Worm (Caenorhabditis elegans): ENCODE results near the gene nspc-9.

nspc-9 gene

ce11 chrX:12360444-12360843 is 17.3 kb upstream of the nspc-9 start, which contains the start of the genes nspc-15 and F19H6.6:
nspc-15 (plus strand) TSS chrX:12360744.
F19H6.6 (plus strand) TSS chrX:12360827.
- TF ChIP-seq ref-1 (GFP tag; conservative IDR thresholded peaks at IDR 0.05) (no peak), klf-2 (GFP tag; conservative IDR thresholded peaks at IDR 0.05) (no peak), T22C8.4 (GFP tag; IDR thresholded peaks at IDR 0.05) (no peak), cog-1 (tag; optimal IDR thresholded peaks at IDR 0.05) (no peak)

ce11 chrX:12358957-12359356 is 15.8 kb upstream of the nspc-9 start, which contains the start of gene nspc-14:
nspc-14 (minus strand) TSS chrX:12359057.
- TF ChIP-seq ref-1 (GFP tag; conservative IDR thresholded peaks at IDR 0.05), result no peak
- TF ChIP-seq med-1 (GFP tag; optimal IDR thresholded peaks at IDR 0.05; ENCODE audit: insufficient read depth), result no peak
- TF ChIP-seq cog-1 (tag; optimal IDR thresholded peaks at IDR 0.05), result no peak
- TF ChIP-seq T22C8.4 (GFP tag; IDR thresholded peaks at IDR 0.05), result no peak
- TF ChIP-seq ztf-29 (GFP tag; IDR thresholded peaks at IDR 0.05), result no peak
- TF ChIP-seq tab-1 (GFP tag; IDR thresholded peaks at IDR 0.05), result no peak
- no peak for TF ChIP-seq ztf-23 (GFP tag; IDR thresholded peaks at IDR 0.05)
- no peak for TF ChIP-seq flt-1 (GFP tag; IDR thresholded peaks at IDR 0.05)

ce11 chrX:12357127-12357526 is 13.9 kb upstream of the nspc-9 start, which contains the start of gene nspc-13:
nspc-13 (plus strand) TSS chrX:12357427.
- no peak for TF ChIP-seq ztf-23 (GFP tag; IDR thresholded peaks at IDR 0.05)

ce11 chrX:12356581-12356980 is 13.4 kb upstream of the nspc-9 start, which contains the start of gene nspc-12:
nspc-12 (minus strand) TSS chrX:12356681.
- TF ChIP-seq ztf-29 (GFP tag; IDR thresholded peaks at IDR 0.05), result no peak
- no peak for TF ChIP-seq cog-1 (tag; optimal IDR thresholded peaks at IDR 0.05)
- TF ChIP-seq tab-1 (GFP tag; IDR thresholded peaks at IDR 0.05), result no peak
- no peak for TF ChIP-seq med-1 (GFP tag; optimal IDR thresholded peaks at IDR 0.05; ENCODE audit: insufficient read depth)
- no peak for TF ChIP-seq klf-2 (GFP tag; conservative IDR thresholded peaks at IDR 0.05)
- no peak for TF ChIP-seq ztf-23 (GFP tag; IDR thresholded peaks at IDR 0.05)
- no peak for TF ChIP-seq flt-1 (GFP tag; IDR thresholded peaks at IDR 0.05)
- TF ChIP-seq ref-1 (GFP tag; conservative IDR thresholded peaks at IDR 0.05), result no peak
- no peak for TF ChIP-seq T22C8.4 (GFP tag; IDR thresholded peaks at IDR 0.05)

ce11 chrX:12352872-12353271 is 9.7 kb upstream of the nspc-9 start, which contains the start of gene F42F12.4:
F42F12.4 (minus strand) TSS chrX:12352947.
- TF ChIP-seq ref-1 (GFP tag; conservative IDR thresholded peaks at IDR 0.05) (no peak), tab-1 (GFP tag; IDR thresholded peaks at IDR 0.05) (no peak), ztf-29 (GFP tag; IDR thresholded peaks at IDR 0.05) (no peak), klf-2 (GFP tag; conservative IDR thresholded peaks at IDR 0.05) (no peak), ztf-23 (GFP tag; IDR thresholded peaks at IDR 0.05) (no peak), flt-1 (GFP tag; IDR thresholded peaks at IDR 0.05) (no peak), T22C8.4 (GFP tag; IDR thresholded peaks at IDR 0.05) (no peak), cog-1 (tag; optimal IDR thresholded peaks at IDR 0.05) (no peak), med-1 (GFP tag; optimal IDR thresholded peaks at IDR 0.05; ENCODE audit: insufficient read depth) (no peak)

ce11 chrX:12350207-12350606 is 7.0 kb upstream of the nspc-9 start, which contains the start of gene F42F12.3:
F42F12.3 (plus strand) TSS chrX:12350578.
- TF ChIP-seq cog-1 (tag; optimal IDR thresholded peaks at IDR 0.05) (no peak), klf-2 (GFP tag; conservative IDR thresholded peaks at IDR 0.05) (no peak), tab-1 (GFP tag; IDR thresholded peaks at IDR 0.05) (no peak), T22C8.4 (GFP tag; IDR thresholded peaks at IDR 0.05) (no peak), ztf-29 (GFP tag; IDR thresholded peaks at IDR 0.05) (no peak), ztf-23 (GFP tag; IDR thresholded peaks at IDR 0.05) (no peak), med-1 (GFP tag; optimal IDR thresholded peaks at IDR 0.05; ENCODE audit: insufficient read depth) (no peak), ref-1 (GFP tag; conservative IDR thresholded peaks at IDR 0.05) (no peak), flt-1 (GFP tag; IDR thresholded peaks at IDR 0.05) (no peak)

ce11 chrX:12348329-12348728 is 5.2 kb upstream of the nspc-9 start, which contains the start of gene F42F12.14:
F42F12.14 (plus strand) TSS chrX:12348629.
- TF ChIP-seq tab-1 (GFP tag; IDR thresholded peaks at IDR 0.05) (no peak), klf-2 (GFP tag; conservative IDR thresholded peaks at IDR 0.05) (no peak), ztf-29 (GFP tag; IDR thresholded peaks at IDR 0.05) (no peak), med-1 (GFP tag; optimal IDR thresholded peaks at IDR 0.05; ENCODE audit: insufficient read depth) (no peak), ztf-23 (GFP tag; IDR thresholded peaks at IDR 0.05) (no peak), ref-1 (GFP tag; conservative IDR thresholded peaks at IDR 0.05) (no peak), T22C8.4 (GFP tag; IDR thresholded peaks at IDR 0.05) (no peak), flt-1 (GFP tag; IDR thresholded peaks at IDR 0.05) (no peak), cog-1 (tag; optimal IDR thresholded peaks at IDR 0.05) (no peak)

ce11 chrX:12347822-12348221 is 4.6 kb upstream of the nspc-9 start:
- TF ChIP-seq ztf-29 (GFP tag; IDR thresholded peaks at IDR 0.05) (0 out of 2 replicates have a peak, but pooled peaks have one; percentile 31), tab-1 (GFP tag; IDR thresholded peaks at IDR 0.05) (peak; percentile 73; the same call in 1 of the 2 replicates), ztf-23 (GFP tag; IDR thresholded peaks at IDR 0.05) (0 out of 2 replicates have a peak, but pooled peaks have one; percentile 7), ref-1 (GFP tag; conservative IDR thresholded peaks at IDR 0.05) (0 out of 2 replicates have a peak, but pooled peaks have one; percentile 21), cog-1 (tag; optimal IDR thresholded peaks at IDR 0.05) (no peak), med-1 (GFP tag; optimal IDR thresholded peaks at IDR 0.05; ENCODE audit: insufficient read depth) (no peak), T22C8.4 (GFP tag; IDR thresholded peaks at IDR 0.05) (0 out of 2 replicates have a peak, but pooled peaks have one; percentile 19)

ce11 chrX:12346729-12347128 is 3.5 kb upstream of the nspc-9 start, which contains the start of gene F42F12.11:
F42F12.11 (plus strand) TSS chrX:12347029.
- TF ChIP-seq tab-1 (GFP tag; IDR thresholded peaks at IDR 0.05) (no peak), flt-1 (GFP tag; IDR thresholded peaks at IDR 0.05) (no peak), klf-2 (GFP tag; conservative IDR thresholded peaks at IDR 0.05) (no peak), ztf-23 (GFP tag; IDR thresholded peaks at IDR 0.05) (no peak), T22C8.4 (GFP tag; IDR thresholded peaks at IDR 0.05) (no peak), cog-1 (tag; optimal IDR thresholded peaks at IDR 0.05) (no peak), med-1 (GFP tag; optimal IDR thresholded peaks at IDR 0.05; ENCODE audit: insufficient read depth) (no peak), ref-1 (GFP tag; conservative IDR thresholded peaks at IDR 0.05) (no peak), ztf-29 (GFP tag; IDR thresholded peaks at IDR 0.05) (no peak)

- TF ChIP-seq tab-1 (GFP tag; IDR thresholded peaks at IDR 0.05) (no peak), ztf-29 (GFP tag; IDR thresholded peaks at IDR 0.05) (no peak), med-1 (GFP tag; optimal IDR thresholded peaks at IDR 0.05; ENCODE audit: insufficient read depth) (no peak), klf-2 (GFP tag; conservative IDR thresholded peaks at IDR 0.05) (no peak), ztf-23 (GFP tag; IDR thresholded peaks at IDR 0.05) (no peak), cog-1 (tag; optimal IDR thresholded peaks at IDR 0.05) (no peak), ref-1 (GFP tag; conservative IDR thresholded peaks at IDR 0.05) (no peak)
These were observed 1.8 kb downstream of the nspc-9 start, which contains the start of gene zig-2 for ce11 chrX:12341338-12341737. zig-2 (minus strand) TSS chrX:12341438.

Measured in whole organism, midembryonic.